Worm (Caenorhabditis elegans) whole organism, L2 larva: Measurements from ENCODE around the gene T26A5.6.

Experiments
- C34F6.9 ChIP-seq: fragments of 150-350 bp; optimal IDR thresholded peaks from 2 replicates; lab custom pipeline; 2014; ENCODE audit warnings: missing biosample characterization, missing genetic modification characterization
- F13H6.1 ChIP-seq: sonication (generic microtip); optimal IDR thresholded peaks from 2 replicates; lab custom pipeline; 2016; ENCODE audit warnings: missing genetic modification characterization, missing compliant biosample characterization
- R02D3.7 ChIP-seq: fragments of 150-350 bp; optimal IDR thresholded peaks from 2 replicates; lab custom pipeline; 2014; ENCODE audit warnings: missing biosample characterization, missing genetic modification characterization
- Y55F3AM.14 ChIP-seq: fragments of 200-800 bp; sonication (Bioruptor generic); optimal IDR thresholded peaks from 2 replicates; lab custom pipeline; 2018; ENCODE audit warnings: mild to moderate bottlenecking, missing genetic modification characterization, missing compliant biosample characterization
- ZK546.5 ChIP-seq: sonication (generic microtip); optimal IDR thresholded peaks from 2 replicates; lab custom pipeline; 2017; ENCODE audit warnings: missing biosample characterization, missing genetic modification characterization
- alr-1 ChIP-seq: fragments of 150-350 bp; optimal IDR thresholded peaks from 2 replicates; lab custom pipeline; 2014; ENCODE audit warnings: missing biosample characterization, missing genetic modification characterization
- aly-2 ChIP-seq: fragments of 150-350 bp; optimal IDR thresholded peaks from 2 replicates; lab custom pipeline; 2014; ENCODE audit warnings: missing biosample characterization, missing genetic modification characterization
- ama-1 ChIP-seq: fragments of 150-350 bp; optimal IDR thresholded peaks from 2 replicates; lab custom pipeline; 2018; ENCODE audit warnings: inconsistent platforms
- ceh-16 ChIP-seq: fragments of 150-350 bp; optimal IDR thresholded peaks from 2 replicates; lab custom pipeline; 2014; ENCODE audit warnings: missing biosample characterization, missing genetic modification characterization
- ceh-82 ChIP-seq: fragments of 150-350 bp; optimal IDR thresholded peaks from 2 replicates; lab custom pipeline; 2014; ENCODE audit warnings: missing biosample characterization, missing genetic modification characterization
- crh-2 ChIP-seq: sonication (generic microtip); optimal IDR thresholded peaks from 2 replicates; lab custom pipeline; 2017; ENCODE audit warnings: missing biosample characterization, missing genetic modification characterization
- dmd-4 ChIP-seq: sonication (generic microtip); optimal IDR thresholded peaks from 2 replicates; lab custom pipeline; 2017; ENCODE audit warnings: missing biosample characterization, missing genetic modification characterization
- elt-3 ChIP-seq: sonication (generic microtip); optimal IDR thresholded peaks from 2 replicates; lab custom pipeline; 2017; ENCODE audit warnings: missing biosample characterization, missing genetic modification characterization
- fos-1 ChIP-seq: fragments of 150-350 bp; optimal IDR thresholded peaks from 2 replicates; lab custom pipeline; 2014; ENCODE audit warnings: missing biosample characterization, missing genetic modification characterization
- gmeb-1 ChIP-seq: fragments of 150-350 bp; optimal IDR thresholded peaks from 2 replicates; lab custom pipeline; 2014; ENCODE audit warnings: missing biosample characterization, missing genetic modification characterization
- lin-11 ChIP-seq: fragments of 150-350 bp; sonication (generic microtip); optimal IDR thresholded peaks from 2 replicates; lab custom pipeline; 2014; ENCODE audit warnings: missing biosample characterization, missing genetic modification characterization, inconsistent platforms, mixed read lengths
- lin-13 ChIP-seq: fragments of 150-350 bp; optimal IDR thresholded peaks from 2 replicates; lab custom pipeline; 2014; ENCODE audit warnings: missing biosample characterization, missing genetic modification reagents, missing genetic modification characterization
- lin-39 ChIP-seq: fragments of 150-350 bp; optimal IDR thresholded peaks from 2 replicates; lab custom pipeline; 2014; ENCODE audit warnings: missing biosample characterization, missing genetic modification reagents, missing genetic modification characterization
- lsy-2 ChIP-seq, 2 experiments: fragments of 150-350 bp in 1 of 2; sonication (generic microtip) in 1 of 2; optimal IDR thresholded peaks; 2 replicates each; lab custom pipeline; 2014 to 2017; ENCODE audit warnings: missing biosample characterization in 2 of 2, missing genetic modification characterization in 2 of 2
- mab-5 ChIP-seq: fragments of 150-350 bp; optimal IDR thresholded peaks from 2 replicates; lab custom pipeline; 2014; ENCODE audit warnings: missing biosample characterization, missing genetic modification characterization
- mbf-1 ChIP-seq: sonication (generic microtip); optimal IDR thresholded peaks from 2 replicates; lab custom pipeline; 2017; ENCODE audit warnings: missing biosample characterization, missing genetic modification characterization
- nhr-10 ChIP-seq: sonication (generic microtip); optimal IDR thresholded peaks from 2 replicates; lab custom pipeline; 2017; ENCODE audit warnings: missing biosample characterization, missing genetic modification characterization
- nhr-11 ChIP-seq: fragments of 150-350 bp; optimal IDR thresholded peaks from 2 replicates; lab custom pipeline; 2014; ENCODE audit warnings: missing biosample characterization, missing genetic modification characterization
- nhr-12 ChIP-seq: fragments of 150-350 bp; optimal IDR thresholded peaks from 2 replicates; lab custom pipeline; 2014; ENCODE audit warnings: missing biosample characterization, missing genetic modification characterization
- nhr-129 ChIP-seq: fragments of 150-350 bp; optimal IDR thresholded peaks from 2 replicates; lab custom pipeline; 2014; ENCODE audit warnings: missing biosample characterization, missing genetic modification characterization
- nhr-21 ChIP-seq: fragments of 150-350 bp; optimal IDR thresholded peaks from 2 replicates; lab custom pipeline; 2014; ENCODE audit warnings: missing biosample characterization, missing genetic modification characterization
- nhr-23 ChIP-seq: fragments of 150-350 bp; optimal IDR thresholded peaks from 2 replicates; lab custom pipeline; 2014; ENCODE audit warnings: missing biosample characterization, missing genetic modification reagents, missing genetic modification characterization
- nhr-25 ChIP-seq: fragments of 150-350 bp; sonication (generic microtip); optimal IDR thresholded peaks from 3 replicates; lab custom pipeline; 2014; ENCODE audit warnings: missing biosample characterization, missing genetic modification characterization
- nhr-6 ChIP-seq: fragments of 150-350 bp; optimal IDR thresholded peaks from 2 replicates; lab custom pipeline; 2014; ENCODE audit warnings: missing biosample characterization, missing genetic modification characterization
- peb-1 ChIP-seq: fragments of 150-350 bp; optimal IDR thresholded peaks from 2 replicates; lab custom pipeline; 2014; ENCODE audit warnings: missing biosample characterization, missing genetic modification characterization
- sem-4 ChIP-seq: fragments of 150-350 bp; optimal IDR thresholded peaks from 2 replicates; lab custom pipeline; 2014; ENCODE audit warnings: missing biosample characterization, missing genetic modification reagents, missing genetic modification characterization
- skn-1 ChIP-seq: sonication (generic microtip); optimal IDR thresholded peaks from 2 replicates; lab custom pipeline; 2017; ENCODE audit warnings: missing biosample characterization, missing genetic modification characterization
- sma-3 ChIP-seq: sonication (generic microtip); optimal IDR thresholded peaks from 2 replicates; lab custom pipeline; 2016; ENCODE audit warnings: missing genetic modification reagents, missing genetic modification characterization, missing compliant biosample characterization
- sma-9 ChIP-seq, 2 experiments: fragments of 150-350 bp in 1 of 2; sonication (generic microtip) in 1 of 2; optimal IDR thresholded peaks; 2 replicates each; lab custom pipeline; 2014 to 2016; ENCODE audit warnings: missing genetic modification characterization in 2 of 2, mild to moderate bottlenecking in 1 of 2, missing biosample characterization in 1 of 2, missing compliant biosample characterization in 1 of 2, missing genetic modification reagents in 1 of 2, moderate library complexity in 1 of 2
- snpc-4 ChIP-seq: fragments of 150-350 bp; optimal IDR thresholded peaks from 2 replicates; lab custom pipeline; 2014; ENCODE audit warnings: missing biosample characterization, missing genetic modification characterization
- unc-39 ChIP-seq: fragments of 150-350 bp; optimal IDR thresholded peaks from 2 replicates; lab custom pipeline; 2014; ENCODE audit warnings: missing biosample characterization, missing genetic modification characterization
- unc-55 ChIP-seq: fragments of 150-350 bp; sonication (generic microtip); optimal IDR thresholded peaks from 3 replicates; lab custom pipeline; 2014; ENCODE audit warnings: missing biosample characterization, missing genetic modification reagents, missing genetic modification characterization
- zag-1 ChIP-seq: fragments of 150-350 bp; optimal IDR thresholded peaks from 2 replicates; lab custom pipeline; 2014; ENCODE audit warnings: missing biosample characterization, missing genetic modification characterization
- ztf-1 ChIP-seq: fragments of 200-800 bp; sonication (Bioruptor generic); conservative IDR thresholded peaks from 2 replicates; pipeline ENCODE4 v1.3.6; 2022; ENCODE audit warnings: missing genetic modification characterization, missing compliant biosample characterization
- ztf-4 ChIP-seq: fragments of 150-350 bp; optimal IDR thresholded peaks from 2 replicates; lab custom pipeline; 2014; ENCODE audit warnings: missing biosample characterization, missing genetic modification characterization

The T26A5.6 gene

ce11 chrIII:6411430-6411829 is 39.1 kb downstream of the T26A5.6 start:
- peak; percentile 39 for TF ChIP-seq crh-2 (tag; lab: Kevin White, UChicago)
- TF ChIP-seq R02D3.7: no peak
- no peak for TF ChIP-seq nhr-23 (tag; lab: Kevin White, UChicago)
- TF ChIP-seq peb-1 (tag; lab: Kevin White, UChicago): no peak
- TF ChIP-seq fos-1 (tag; lab: Kevin White, UChicago): peak; percentile 3
- TF ChIP-seq ztf-1 (GFP tag; lab: Robert Waterston, UW): no peak
- TF ChIP-seq lsy-2 (tag; optimal IDR thresholded peaks at IDR 0.05; lab: Kevin White, UChicago): no peak
- no peak for TF ChIP-seq unc-55 (GFP tag; lab: Kevin White, UChicago)
- no peak for TF ChIP-seq nhr-10 (tag; lab: Kevin White, UChicago)
- no peak for TF ChIP-seq unc-39
- TF ChIP-seq nhr-21: no peak
- peak; percentile 20 for TF ChIP-seq sma-9 (GFP tag; optimal IDR thresholded peaks at IDR 0.05; lab: Kevin White, UChicago)
- TF ChIP-seq sma-9 (tag; optimal IDR thresholded peaks at IDR 0.05; lab: Kevin White, UChicago): no peak
- no peak for TF ChIP-seq Y55F3AM.14 (GFP tag; lab: Kevin White, UChicago)
- no peak for TF ChIP-seq nhr-11 (tag; lab: Kevin White, UChicago)
- TF ChIP-seq nhr-25 (tag; lab: Kevin White, UChicago): no peak
- TF ChIP-seq C34F6.9 (tag; lab: Kevin White, UChicago): no peak
- no peak for TF ChIP-seq sma-3 (GFP tag; lab: Kevin White, UChicago)
- no peak for TF ChIP-seq ceh-82 (tag; lab: Kevin White, UChicago)
- TF ChIP-seq skn-1 (tag; lab: Kevin White, UChicago): no peak
- TF ChIP-seq, all 48 proteins: peak for 3

- no peak for TF ChIP-seq nhr-25 (tag; lab: Kevin White, UChicago)
- no peak for TF ChIP-seq F13H6.1
- TF ChIP-seq lin-39 (tag; lab: Kevin White, UChicago): no peak
- no peak for TF ChIP-seq ceh-82 (tag; lab: Kevin White, UChicago)
- TF ChIP-seq nhr-129 (tag; lab: Kevin White, UChicago): no peak
- TF ChIP-seq snpc-4: no peak
- no peak for TF ChIP-seq nhr-12 (tag; lab: Kevin White, UChicago)
- TF ChIP-seq crh-2 (tag; lab: Kevin White, UChicago): no peak
- no peak for TF ChIP-seq sma-3 (GFP tag; lab: Kevin White, UChicago)
- no peak for TF ChIP-seq nhr-6 (tag; lab: Kevin White, UChicago)
- no peak for TF ChIP-seq ceh-16 (tag; lab: Kevin White, UChicago)
- no peak for TF ChIP-seq C34F6.9 (tag; lab: Kevin White, UChicago)
- no peak for TF ChIP-seq sem-4 (tag; lab: Kevin White, UChicago)
- TF ChIP-seq fos-1 (tag; lab: Kevin White, UChicago): no peak
- TF ChIP-seq ZK546.5 (tag; lab: Kevin White, UChicago): no peak
- no peak for TF ChIP-seq dmd-4 (tag; lab: Kevin White, UChicago)
- TF ChIP-seq, all 48 proteins: peak for 0
Measured at ce11 chrIII:6406829-6407228, 43.7 kb downstream of the T26A5.6 start, which contains the start of gene let-756. TSS of gene let-756 (plus strand) at chrIII:6407129.

- TF ChIP-seq C34F6.9 (tag; lab: Kevin White, UChicago) (peak; percentile 10), sem-4 (tag; lab: Kevin White, UChicago) (no peak), F13H6.1 (peak; percentile 58), lin-39 (tag; lab: Kevin White, UChicago) (peak; percentile 13), sma-3 (GFP tag; lab: Kevin White, UChicago) (no peak), nhr-129 (tag; lab: Kevin White, UChicago) (peak; percentile 41), sma-9 (GFP tag; optimal IDR thresholded peaks at IDR 0.05; lab: Kevin White, UChicago) (peak; percentile 30), sma-9 (tag; optimal IDR thresholded peaks at IDR 0.05; lab: Kevin White, UChicago) (no peak), lsy-2 (tag; optimal IDR thresholded peaks at IDR 0.05; lab: Kevin White, UChicago) (peak in 1 of 2 experiments; percentile 47), lin-13 (GFP tag; lab: Kevin White, UChicago) (peak; percentile 3), mab-5 (tag; lab: Kevin White, UChicago) (peak; percentile 37), ztf-4 (tag; lab: Kevin White, UChicago) (peak; percentile 44), gmeb-1 (no peak)
Measured at ce11 chrIII:6405121-6405520, 45.4 kb downstream of the T26A5.6 start.

- TF ChIP-seq C34F6.9 (tag; lab: Kevin White, UChicago) (no peak), sem-4 (tag; lab: Kevin White, UChicago) (no peak), sma-3 (GFP tag; lab: Kevin White, UChicago) (no peak), alr-1 (tag; lab: Kevin White, UChicago) (no peak), lin-39 (tag; lab: Kevin White, UChicago) (no peak), elt-3 (tag; lab: Kevin White, UChicago) (no peak), zag-1 (no peak), nhr-11 (tag; lab: Kevin White, UChicago) (no peak), nhr-6 (tag; lab: Kevin White, UChicago) (no peak), unc-55 (GFP tag; lab: Kevin White, UChicago) (no peak), nhr-21 (no peak), lin-11 (tag; lab: Kevin White, UChicago) (no peak), R02D3.7 (no peak), ceh-82 (tag; lab: Kevin White, UChicago) (no peak), aly-2 (tag; lab: Kevin White, UChicago) (no peak), F13H6.1 (no peak), ama-1 (lab: Kevin White, UChicago) (no peak), Y55F3AM.14 (GFP tag; lab: Kevin White, UChicago) (no peak), mbf-1 (tag; lab: Kevin White, UChicago) (no peak)
Measured at ce11 chrIII:6402810-6403209, 47.7 kb downstream of the T26A5.6 start.
